Fruit fly (Drosophila melanogaster) whole organism, adult: Measurements from ENCODE around the gene GC1.
"Not testable (repeated sequence)": the region's sequence is repeated elsewhere in the genome, so short reads cannot be mapped to it uniquely, and the experiment has no call there.

Source experiments
- CG11617 ChIP-seq: fragments of 200-800 bp; sonication (Bioruptor generic); optimal IDR thresholded peaks from 2 replicates; lab custom pipeline; 2017; ENCODE audit warnings: mild to moderate bottlenecking, missing biosample characterization, missing genetic modification reagents, missing genetic modification characterization
- CG12768 ChIP-seq: fragments of 200-800 bp; sonication (Bioruptor generic); optimal IDR thresholded peaks from 2 replicates; lab custom pipeline; 2017; ENCODE audit warnings: missing biosample characterization, missing genetic modification characterization, mild to moderate bottlenecking, moderate library complexity, missing genetic modification reagents
- CG14711 ChIP-seq: fragments of 200-800 bp; sonication (Bioruptor generic); optimal IDR thresholded peaks from 2 replicates; lab custom pipeline; 2018; ENCODE audit warnings: missing biosample characterization, mild to moderate bottlenecking, missing genetic modification characterization, moderate library complexity
- CG1620 ChIP-seq: fragments of 200-800 bp; sonication (Bioruptor generic); optimal IDR thresholded peaks from 2 replicates; lab custom pipeline; 2016; ENCODE audit warnings: missing biosample characterization, missing genetic modification characterization
- CG33017 ChIP-seq: fragments of 200-800 bp; sonication (Bioruptor generic); optimal IDR thresholded peaks from 2 replicates; lab custom pipeline; 2018; ENCODE audit warnings: missing biosample characterization, mild to moderate bottlenecking, missing genetic modification characterization, moderate library complexity
- CG5204 ChIP-seq: fragments of 200-800 bp; sonication (Bioruptor generic); optimal IDR thresholded peaks from 2 replicates; lab custom pipeline; 2016; ENCODE audit warnings: missing biosample characterization, missing genetic modification characterization
- CG7045 ChIP-seq: fragments of 200-800 bp; sonication (Bioruptor generic); optimal IDR thresholded peaks from 2 replicates; lab custom pipeline; 2017; ENCODE audit warnings: missing biosample characterization, mild to moderate bottlenecking, missing genetic modification characterization
- CG7101 ChIP-seq: fragments of 200-800 bp; sonication (Bioruptor generic); optimal IDR thresholded peaks from 2 replicates; lab custom pipeline; 2018; ENCODE audit warnings: missing biosample characterization, mild to moderate bottlenecking, missing genetic modification characterization, moderate library complexity
- Clk ChIP-seq: fragments of 200-800 bp; sonication (Bioruptor generic); optimal IDR thresholded peaks from 2 replicates; lab custom pipeline; 2017; ENCODE audit warnings: missing biosample characterization, missing genetic modification characterization
- Crg-1 ChIP-seq: fragments of 200-800 bp; sonication (Bioruptor generic); optimal IDR thresholded peaks from 2 replicates; lab custom pipeline; 2016; ENCODE audit warnings: missing biosample characterization, missing genetic modification characterization
- Hr96 ChIP-seq: fragments of 200-800 bp; sonication (Bioruptor generic); optimal IDR thresholded peaks from 2 replicates; lab custom pipeline; 2016; ENCODE audit warnings: missing biosample characterization, missing genetic modification characterization
- Mnt ChIP-seq: fragments of 200-800 bp; sonication (Bioruptor generic); optimal IDR thresholded peaks from 2 replicates; lab custom pipeline; 2016; ENCODE audit warnings: missing biosample characterization, mild to moderate bottlenecking, missing genetic modification characterization
- bab1 ChIP-seq: fragments of 200-800 bp; sonication (Bioruptor generic); optimal IDR thresholded peaks from 3 replicates; lab custom pipeline; 2019; ENCODE audit warnings: missing biosample characterization, mild to moderate bottlenecking, missing genetic modification characterization, moderate library complexity
- cic ChIP-seq: fragments of 200-800 bp; sonication (Bioruptor generic); optimal IDR thresholded peaks from 2 replicates; lab custom pipeline; 2017; ENCODE audit warnings: missing biosample characterization, mild to moderate bottlenecking, missing genetic modification characterization, moderate library complexity
- cnc ChIP-seq, 2 experiments: fragments of >200 bp; optimal IDR thresholded peaks; 2 replicates each; lab custom pipeline; 2017
- kay ChIP-seq: fragments of 200-800 bp; sonication (Bioruptor generic); peaks from one replicate; lab custom pipeline; 2016; ENCODE audit warnings: missing biosample characterization, missing genetic modification characterization, borderline replicate concordance
- ovo ChIP-seq: fragments of 200-800 bp; sonication (Bioruptor generic); optimal IDR thresholded peaks from 2 replicates; lab custom pipeline; 2016; ENCODE audit warnings: missing biosample characterization, missing genetic modification characterization
- pad ChIP-seq: fragments of 200-800 bp; sonication (Bioruptor generic); optimal IDR thresholded peaks from 3 replicates; lab custom pipeline; 2017; ENCODE audit warnings: missing biosample characterization, missing genetic modification characterization, mild to moderate bottlenecking, moderate library complexity, missing genetic modification reagents
- tj ChIP-seq: fragments of 200-800 bp; sonication (Bioruptor generic); optimal IDR thresholded peaks from 3 replicates; lab custom pipeline; 2017; ENCODE audit warnings: missing biosample characterization, mild to moderate bottlenecking, missing genetic modification characterization, moderate library complexity
- toe ChIP-seq: fragments of 200-800 bp; sonication (Bioruptor generic); optimal IDR thresholded peaks from 2 replicates; lab custom pipeline; 2016; ENCODE audit warnings: missing biosample characterization, missing genetic modification characterization

GC1 gene

dm6 chr3R:11949387-11950029 lies 18.0 kb upstream of the GC1 start, which contains the start of gene CG31211:
TSS of gene CG31211 (plus strand) at chr3R:11949680.
- TF ChIP-seq CG5204 (GFP tag; lab: Kevin White, UChicago) (peak; percentile 16), CG33017 (no peak), pad (GFP tag; lab: Kevin White, UChicago) (no peak), Clk (no peak), ovo (GFP tag; lab: Kevin White, UChicago) (peak; percentile 35)

dm6 chr3R:11956444-11956843 lies 11.1 kb upstream of the GC1 start, which contains the start of gene Hsp70Aa:
TSS of gene Hsp70Aa (minus strand) at chr3R:11956544.
- not testable (repeated sequence) for TF ChIP-seq CG1620, CG12768, Hr96 (GFP tag; lab: Kevin White, UChicago)

- TF ChIP-seq CG7045 (GFP tag; lab: Kevin White, UChicago) (no peak), pad (GFP tag; lab: Kevin White, UChicago) (no peak), Hr96 (GFP tag; lab: Kevin White, UChicago) (no peak)
These were observed 10.1 kb upstream of the GC1 start for dm6 chr3R:11957388-11957787.

dm6 chr3R:11958235-11958634 lies 9.3 kb upstream of the GC1 start, which contains the start of gene Hsp70Ab:
TSS of gene Hsp70Ab (plus strand) at chr3R:11958535.
- TF ChIP-seq CG12768, Hr96, cic (GFP tag; lab: Kevin White, UChicago): not testable (repeated sequence)

- peak; percentile 47 for TF ChIP-seq tj (GFP tag; lab: Kevin White, UChicago)
- TF ChIP-seq CG7045 (GFP tag; lab: Kevin White, UChicago) = peak; percentile 54
- TF ChIP-seq CG14711 (tag; lab: Kevin White, UChicago) = peak; percentile 69
- TF ChIP-seq ovo (GFP tag; lab: Kevin White, UChicago) = peak; percentile 86
- TF ChIP-seq toe (GFP tag; lab: Kevin White, UChicago) = peak; percentile 94
- TF ChIP-seq cic (GFP tag; lab: Kevin White, UChicago) = peak; percentile 7
- TF ChIP-seq CG5204 (GFP tag; lab: Kevin White, UChicago) = peak; percentile 90
- peak; percentile 80 for TF ChIP-seq Clk
- TF ChIP-seq kay (GFP tag; lab: Kevin White, UChicago) = no peak
- peak; percentile 48 for TF ChIP-seq CG33017
- peak; percentile 72 for TF ChIP-seq pad (GFP tag; lab: Kevin White, UChicago)
- peak; percentile 83 for TF ChIP-seq Hr96 (GFP tag; lab: Kevin White, UChicago)
- peak; percentile 91 for TF ChIP-seq bab1
- TF ChIP-seq cnc (optimal IDR thresholded peaks at IDR 0.05; lab: Kevin White, UChicago) = no peak
- TF ChIP-seq CG7101 = peak; percentile 80
- peak; percentile 60 for TF ChIP-seq CG12768 (GFP tag; lab: Kevin White, UChicago)
- peak; percentile 81 for TF ChIP-seq CG11617
- peak; percentile 81 for TF ChIP-seq Crg-1 (GFP tag; lab: Kevin White, UChicago)
- TF ChIP-seq Mnt (GFP tag; lab: Kevin White, UChicago) = peak; percentile 58
- TF ChIP-seq CG1620 (GFP tag; lab: Kevin White, UChicago) = peak; percentile 93
These were observed 4.7 kb upstream of the GC1 start, which contains the start of the genes CG3281 and aurA for dm6 chr3R:11962739-11963214. TSS of gene CG3281 (minus strand) at chr3R:11962805. TSS of gene aurA (plus strand) at chr3R:11963124.

- no peak for TF ChIP-seq Hr96 (GFP tag; lab: Kevin White, UChicago)
- no peak for TF ChIP-seq Clk
- TF ChIP-seq CG11617 = no peak
- TF ChIP-seq ovo (GFP tag; lab: Kevin White, UChicago) = no peak
- TF ChIP-seq toe (GFP tag; lab: Kevin White, UChicago) = no peak
- TF ChIP-seq CG12768 (GFP tag; lab: Kevin White, UChicago) = no peak
- no peak for TF ChIP-seq cic (GFP tag; lab: Kevin White, UChicago)
- TF ChIP-seq CG14711 (tag; lab: Kevin White, UChicago) = no peak
- no peak for TF ChIP-seq CG33017
- no peak for TF ChIP-seq CG1620 (GFP tag; lab: Kevin White, UChicago)
- no peak for TF ChIP-seq kay (GFP tag; lab: Kevin White, UChicago)
- TF ChIP-seq bab1 = no peak
- TF ChIP-seq pad (GFP tag; lab: Kevin White, UChicago) = no peak
- TF ChIP-seq CG7045 (GFP tag; lab: Kevin White, UChicago) = no peak
- no peak for TF ChIP-seq Crg-1 (GFP tag; lab: Kevin White, UChicago)
- no peak for TF ChIP-seq CG5204 (GFP tag; lab: Kevin White, UChicago)
- no peak for TF ChIP-seq CG7101
- TF ChIP-seq Mnt (GFP tag; lab: Kevin White, UChicago) = no peak
- TF ChIP-seq cnc (optimal IDR thresholded peaks at IDR 0.05; lab: Kevin White, UChicago) = no peak
These were observed 3.5 kb upstream of the GC1 start for dm6 chr3R:11964000-11964399.
